Fruit fly (Drosophila melanogaster) whole organism, prepupa: ENCODE data around the gene hth.

Source experiments
- Blimp-1 ChIP-seq: fragments of 200-800 bp; sonication (Bioruptor generic); optimal IDR thresholded peaks from 3 replicates; lab custom pipeline; 2017; ENCODE audit warnings: missing biosample characterization, missing genetic modification characterization, mild to moderate bottlenecking, moderate library complexity, missing genetic modification reagents
- CG10631 ChIP-seq: fragments of 200-800 bp; sonication (Bioruptor generic); optimal IDR thresholded peaks from 2 replicates; lab custom pipeline; 2016; ENCODE audit warnings: missing biosample characterization, missing genetic modification characterization
- CG11294 ChIP-seq: fragments of 200-800 bp; sonication (Bioruptor generic); IDR thresholded peaks from 2 replicates; pipeline ENCODE4 v1.3.6; 2022; ENCODE audit warnings: missing biosample characterization, missing genetic modification characterization
- CG11762 ChIP-seq: fragments of 200-800 bp; sonication (Bioruptor generic); optimal IDR thresholded peaks from 3 replicates; lab custom pipeline; 2016; ENCODE audit warnings: missing biosample characterization, missing genetic modification characterization; ENCODE audit not compliant: insufficient read depth
- CG15336 ChIP-seq: fragments of 200-800 bp; sonication (Bioruptor generic); IDR thresholded peaks from 2 replicates; pipeline ENCODE4 v1.3.6; 2022; ENCODE audit warnings: missing biosample characterization, missing genetic modification characterization
- CG1621 ChIP-seq: fragments of 200-800 bp; sonication (Bioruptor generic); optimal IDR thresholded peaks from 3 replicates; lab custom pipeline; 2018; ENCODE audit warnings: missing biosample characterization, mild to moderate bottlenecking, missing genetic modification characterization
- CG16779 ChIP-seq: fragments of 200-800 bp; sonication (Bioruptor generic); optimal IDR thresholded peaks from 3 replicates; lab custom pipeline; 2017; ENCODE audit warnings: missing biosample characterization, mild to moderate bottlenecking, missing genetic modification characterization
- CG3032 ChIP-seq: fragments of 200-800 bp; optimal IDR thresholded peaks from 2 replicates; lab custom pipeline; 2019; ENCODE audit warnings: missing biosample characterization, mild to moderate bottlenecking, missing genetic modification characterization, moderate library complexity
- CG31627 ChIP-seq: fragments of 200-800 bp; sonication (Bioruptor generic); optimal IDR thresholded peaks from 3 replicates; lab custom pipeline; 2016; ENCODE audit warnings: missing biosample characterization, missing genetic modification characterization
- CG34406 ChIP-seq: fragments of 200-800 bp; sonication (Bioruptor generic); optimal IDR thresholded peaks from 3 replicates; lab custom pipeline; 2016; ENCODE audit warnings: missing biosample characterization, missing genetic modification characterization
- CG3919 ChIP-seq: fragments of 200-800 bp; sonication (Bioruptor generic); optimal IDR thresholded peaks from 3 replicates; lab custom pipeline; 2016; ENCODE audit warnings: missing biosample characterization, missing genetic modification characterization
- CG4318 ChIP-seq: fragments of 200-800 bp; sonication (Bioruptor generic); optimal IDR thresholded peaks from 3 replicates; lab custom pipeline; 2017; ENCODE audit warnings: missing biosample characterization, mild to moderate bottlenecking, missing genetic modification characterization
- CG6163 ChIP-seq: fragments of 200-800 bp; sonication (Bioruptor generic); IDR thresholded peaks from 3 replicates; pipeline ENCODE4 v1.3.6; 2022; ENCODE audit warnings: missing biosample characterization, missing genetic modification characterization
- CG6276 ChIP-seq: fragments of 200-800 bp; sonication (Bioruptor generic); optimal IDR thresholded peaks from 2 replicates; lab custom pipeline; 2017; ENCODE audit warnings: missing biosample characterization, mild to moderate bottlenecking, missing genetic modification characterization
- CG6792 ChIP-seq: fragments of 200-800 bp; sonication (Bioruptor generic); optimal IDR thresholded peaks from 3 replicates; lab custom pipeline; 2016; ENCODE audit warnings: missing biosample characterization, missing genetic modification characterization
- CG6808 ChIP-seq: fragments of 200-800 bp; sonication (Bioruptor generic); optimal IDR thresholded peaks from 3 replicates; lab custom pipeline; 2017; ENCODE audit warnings: missing biosample characterization, missing genetic modification characterization, mild to moderate bottlenecking, moderate library complexity, missing genetic modification reagents
- CG6854 ChIP-seq: fragments of 200-800 bp; sonication (Bioruptor generic); optimal IDR thresholded peaks from 2 replicates; lab custom pipeline; 2017; ENCODE audit warnings: missing biosample characterization, mild to moderate bottlenecking, missing genetic modification characterization
- CG7368 ChIP-seq: fragments of 200-800 bp; sonication (Bioruptor generic); optimal IDR thresholded peaks from 3 replicates; lab custom pipeline; 2016; ENCODE audit warnings: missing biosample characterization, missing genetic modification characterization
- CG8319 ChIP-seq: fragments of 200-800 bp; sonication (Bioruptor generic); optimal IDR thresholded peaks from 3 replicates; lab custom pipeline; 2016; ENCODE audit warnings: missing biosample characterization, missing genetic modification characterization
- CG8632 ChIP-seq: fragments of 200-800 bp; sonication (Bioruptor generic); optimal IDR thresholded peaks from 3 replicates; lab custom pipeline; 2016; ENCODE audit warnings: missing biosample characterization, missing genetic modification characterization
- CG9139 ChIP-seq: fragments of 200-800 bp; sonication (Bioruptor generic); optimal IDR thresholded peaks from 3 replicates; lab custom pipeline; 2017; ENCODE audit warnings: missing biosample characterization, mild to moderate bottlenecking, missing genetic modification characterization
- Eip75B ChIP-seq: fragments of 200-800 bp; sonication (Bioruptor generic); optimal IDR thresholded peaks from 3 replicates; lab custom pipeline; 2016; ENCODE audit warnings: missing biosample characterization, missing genetic modification characterization
- Eip78C ChIP-seq: fragments of 200-800 bp; sonication (Bioruptor generic); peaks from one replicate; lab custom pipeline; 2016; ENCODE audit warnings: missing biosample characterization, missing genetic modification characterization
- Ets21C ChIP-seq: fragments of 200-800 bp; sonication (Bioruptor generic); optimal IDR thresholded peaks from 3 replicates; lab custom pipeline; 2016; ENCODE audit warnings: missing biosample characterization, missing genetic modification characterization
- Gug ChIP-seq: fragments of 200-800 bp; sonication (Bioruptor generic); IDR thresholded peaks from 2 replicates; pipeline ENCODE4 v1.3.6; 2022; ENCODE audit warnings: missing biosample characterization, missing genetic modification characterization
- Hr38 ChIP-seq: sonication (Bioruptor generic); optimal IDR thresholded peaks from 2 replicates; lab custom pipeline; 2016; ENCODE audit warnings: missing biosample characterization, missing genetic modification characterization
- Hr39 ChIP-seq: fragments of 200-800 bp; sonication (Bioruptor generic); optimal IDR thresholded peaks from 2 replicates; lab custom pipeline; 2016; ENCODE audit warnings: missing biosample characterization, missing genetic modification characterization
- Hr4 ChIP-seq: fragments of 200-800 bp; sonication (Bioruptor generic); optimal IDR thresholded peaks from 3 replicates; lab custom pipeline; 2016; ENCODE audit warnings: missing biosample characterization, missing genetic modification characterization
- OdsH ChIP-seq: fragments of 200-800 bp; sonication (Bioruptor generic); optimal IDR thresholded peaks from 3 replicates; lab custom pipeline; 2016; ENCODE audit warnings: missing biosample characterization, missing genetic modification characterization
- Smox ChIP-seq: fragments of 200-800 bp; sonication (Bioruptor generic); optimal IDR thresholded peaks from 3 replicates; lab custom pipeline; 2016; ENCODE audit warnings: missing biosample characterization, missing genetic modification characterization
- Sox102F ChIP-seq: fragments of 200-800 bp; sonication (Bioruptor generic); optimal IDR thresholded peaks from 2 replicates; lab custom pipeline; 2016; ENCODE audit warnings: missing biosample characterization, mild to moderate bottlenecking, missing genetic modification characterization
- Sox14 ChIP-seq: fragments of 200-800 bp; sonication (Bioruptor generic); optimal IDR thresholded peaks from 3 replicates; lab custom pipeline; 2016; ENCODE audit warnings: missing biosample characterization, missing genetic modification characterization
- Sox15 ChIP-seq: fragments of 200-800 bp; sonication (Bioruptor generic); optimal IDR thresholded peaks from 3 replicates; lab custom pipeline; 2016; ENCODE audit warnings: missing biosample characterization, missing genetic modification characterization
- acj6 ChIP-seq: fragments of 200-800 bp; sonication (Bioruptor generic); optimal IDR thresholded peaks from 3 replicates; lab custom pipeline; 2016; ENCODE audit warnings: missing biosample characterization, missing genetic modification characterization
- cyc ChIP-seq: fragments of 200-800 bp; sonication (Bioruptor generic); optimal IDR thresholded peaks from 3 replicates; lab custom pipeline; 2016; ENCODE audit warnings: missing biosample characterization, missing genetic modification characterization
- dac ChIP-seq: fragments of 200-800 bp; sonication (Bioruptor generic); optimal IDR thresholded peaks from 2 replicates; lab custom pipeline; 2017; ENCODE audit warnings: missing biosample characterization, mild to moderate bottlenecking, missing genetic modification characterization
- dsx ChIP-seq: fragments of 200-800 bp; optimal IDR thresholded peaks from 3 replicates; lab custom pipeline; 2019; ENCODE audit warnings: missing biosample characterization, mild to moderate bottlenecking, missing genetic modification characterization, moderate library complexity; ENCODE audit not compliant: poor library complexity, severe bottlenecking
- eg ChIP-seq: fragments of 200-800 bp; sonication (Bioruptor generic); IDR thresholded peaks from 3 replicates; pipeline ENCODE4 v1.3.6; 2022; ENCODE audit warnings: missing biosample characterization, missing genetic modification characterization
- esn ChIP-seq: fragments of 200-800 bp; sonication (Bioruptor generic); optimal IDR thresholded peaks from 2 replicates; lab custom pipeline; 2016; ENCODE audit warnings: missing biosample characterization, mild to moderate bottlenecking, missing genetic modification characterization, moderate library complexity
- fd59A ChIP-seq: fragments of 200-800 bp; sonication (Bioruptor generic); optimal IDR thresholded peaks from 2 replicates; lab custom pipeline; 2017; ENCODE audit warnings: missing biosample characterization, mild to moderate bottlenecking, missing genetic modification characterization, missing genetic modification reagents
- fd85E ChIP-seq: fragments of 200-800 bp; sonication (Bioruptor generic); optimal IDR thresholded peaks from 3 replicates; lab custom pipeline; 2016; ENCODE audit warnings: missing biosample characterization, missing genetic modification characterization
- lz ChIP-seq: fragments of 200-800 bp; sonication (Bioruptor generic); optimal IDR thresholded peaks from 3 replicates; lab custom pipeline; 2016; ENCODE audit warnings: missing biosample characterization, missing genetic modification characterization
- net ChIP-seq: fragments of 200-800 bp; sonication (Bioruptor generic); optimal IDR thresholded peaks from 3 replicates; lab custom pipeline; 2016; ENCODE audit warnings: missing biosample characterization, missing genetic modification characterization
- pdm3 ChIP-seq: fragments of 200-800 bp; sonication (Bioruptor generic); optimal IDR thresholded peaks from 3 replicates; lab custom pipeline; 2016; ENCODE audit warnings: missing biosample characterization, missing genetic modification characterization
- salr ChIP-seq, 2 experiments: fragments of 200-800 bp; sonication (Bioruptor generic); optimal IDR thresholded peaks; 3 replicates each; lab custom pipeline; 2016 to 2018; ENCODE audit warnings: missing biosample characterization in 2 of 2, missing genetic modification characterization in 2 of 2, mild to moderate bottlenecking in 1 of 2
- spab ChIP-seq: fragments of 200-800 bp; sonication (Bioruptor generic); optimal IDR thresholded peaks from 2 replicates; lab custom pipeline; 2017; ENCODE audit warnings: missing biosample characterization, mild to moderate bottlenecking, missing genetic modification characterization, missing genetic modification reagents
- ss ChIP-seq, 2 experiments: fragments of 200-800 bp; sonication (Bioruptor generic); optimal IDR thresholded peaks; 2 replicates in 1 of 2; 3 replicates in 1 of 2; lab custom pipeline; 2017 to 2018; ENCODE audit warnings: mild to moderate bottlenecking in 2 of 2, missing biosample characterization in 2 of 2, missing genetic modification characterization in 2 of 2, moderate library complexity in 1 of 2
- svp ChIP-seq: fragments of 200-800 bp; sonication (Bioruptor generic); peaks from one replicate; lab custom pipeline; 2016; ENCODE audit warnings: missing biosample characterization, missing genetic modification characterization

Gene hth

dm6 chr3R:10471753-10472152 is 167.6 kb downstream of the hth start (continued):
- peak; percentile 8 for TF ChIP-seq CG4318 (GFP tag; lab: Kevin White, UChicago)
- peak in 1 of 2 experiments; percentile 49 for TF ChIP-seq salr (GFP tag; optimal IDR thresholded peaks at IDR 0.05; lab: Kevin White, UChicago)
- peak; percentile 5 for TF ChIP-seq acj6 (GFP tag; lab: Kevin White, UChicago)
- no peak for TF ChIP-seq CG8632 (GFP tag; lab: Kevin White, UChicago)
- TF ChIP-seq CG6854: no peak
- no peak for TF ChIP-seq eg (GFP tag; lab: Robert Waterston, UW)
- TF ChIP-seq CG11762 (GFP tag; lab: Kevin White, UChicago): no peak
- no peak for TF ChIP-seq net
- no peak for TF ChIP-seq CG1621 (tag; lab: Kevin White, UChicago)
- TF ChIP-seq CG6163 (GFP tag; lab: Robert Waterston, UW): no peak
- no peak for TF ChIP-seq fd59A (GFP tag; lab: Kevin White, UChicago)
- TF ChIP-seq dac (GFP tag; lab: Kevin White, UChicago): no peak
- no peak for TF ChIP-seq CG6792 (GFP tag; lab: Kevin White, UChicago)
- TF ChIP-seq cyc (GFP tag; lab: Kevin White, UChicago): no peak
- no peak for TF ChIP-seq Hr38
- TF ChIP-seq Gug (GFP tag; lab: Robert Waterston, UW): no peak
- TF ChIP-seq, all 60 proteins: peak for 15

- TF ChIP-seq Ets21C (GFP tag; lab: Kevin White, UChicago) (peak; percentile 16), CG8319 (GFP tag; lab: Kevin White, UChicago) (peak; percentile 12), CG6276 (GFP tag; lab: Kevin White, UChicago) (peak; percentile 44), CG3919 (peak; percentile 82), Hr39 (peak; percentile 67), CG34406 (GFP tag; lab: Kevin White, UChicago) (peak; percentile 43), CG7368 (peak; percentile 64), cyc (GFP tag; lab: Kevin White, UChicago) (peak; percentile 60), CG10631 (GFP tag; lab: Kevin White, UChicago) (peak; percentile 82), Blimp-1 (GFP tag; lab: Kevin White, UChicago) (no peak), Hr4 (GFP tag; lab: Kevin White, UChicago) (peak; percentile 71), CG15336 (GFP tag; lab: Robert Waterston, UW) (peak; percentile 55; the same call in 1 of the 2 replicates), spab (peak; percentile 60), Smox (GFP tag; lab: Kevin White, UChicago) (peak; percentile 54), esn (peak; percentile 63), CG8632 (GFP tag; lab: Kevin White, UChicago) (peak; percentile 43), Eip75B (GFP tag; lab: Kevin White, UChicago) (peak; percentile 77), Eip78C (peak; percentile 86), pdm3 (peak; percentile 69), CG31627 (GFP tag; lab: Kevin White, UChicago) (peak; percentile 63), Sox15 (GFP tag; lab: Kevin White, UChicago) (peak; percentile 12), svp (GFP tag; lab: Kevin White, UChicago) (peak; percentile 45), salr (GFP tag; optimal IDR thresholded peaks at IDR 0.05; lab: Kevin White, UChicago) (peak; percentile 55 to 67), net (peak; percentile 59), CG11294 (GFP tag; lab: Robert Waterston, UW) (peak; percentile 19; the same call in 1 of the 2 replicates), CG11762 (GFP tag; lab: Kevin White, UChicago) (peak; percentile 61), OdsH (GFP tag; lab: Kevin White, UChicago) (peak; percentile 75), Sox14 (GFP tag; lab: Kevin White, UChicago) (peak; percentile 81), CG6808 (GFP tag; lab: Kevin White, UChicago) (peak; percentile 68), acj6 (GFP tag; lab: Kevin White, UChicago) (peak; percentile 73), CG4318 (GFP tag; lab: Kevin White, UChicago) (peak; percentile 51), CG3032 (tag; lab: Kevin White, UChicago) (peak; percentile 73), CG6792 (GFP tag; lab: Kevin White, UChicago) (peak; percentile 63), ss (GFP tag; optimal IDR thresholded peaks at IDR 0.05; lab: Kevin White, UChicago) (peak; percentile 48 to 58), fd85E (GFP tag; lab: Kevin White, UChicago) (peak; percentile 3), lz (peak; percentile 56), Sox102F (GFP tag; lab: Kevin White, UChicago) (peak; percentile 48), CG6854 (no peak), CG16779 (tag; lab: Kevin White, UChicago) (peak; percentile 44), Gug (GFP tag; lab: Robert Waterston, UW) (peak; percentile 50), dsx (GFP tag; lab: Kevin White, UChicago) (peak; percentile 28), CG9139 (GFP tag; lab: Kevin White, UChicago) (no peak)
Measured at dm6 chr3R:10468207-10468606, 171.2 kb downstream of the hth start.
